Fruit fly (Drosophila melanogaster): ENCODE results near the gene Saf6.

Saf6 gene

dm6 chr2L:845341-846004 lies 29.7 kb upstream of the Saf6 start (continued):
- TF ChIP-seq D (optimal IDR thresholded peaks at IDR 0.05), result no peak
- TF ChIP-seq D (GFP tag; optimal IDR thresholded peaks at IDR 0.05), result peak; percentile 82
- TF ChIP-seq maf-S (GFP tag; optimal IDR thresholded peaks at IDR 0.05), result peak; percentile 74
- peak; percentile 35 for TF ChIP-seq CG14965 (GFP tag; optimal IDR thresholded peaks at IDR 0.05; ENCODE audit: borderline replicate concordance)
- TF ChIP-seq Optix (GFP tag; IDR thresholded peaks at IDR 0.05), result peak; percentile 88
- TF ChIP-seq CG8765 (GFP tag; IDR thresholded peaks at IDR 0.05), result 0 out of 2 replicates have a peak, but pooled peaks have one; percentile 12
- peak; percentile 73 for TF ChIP-seq disco-r (GFP tag; optimal IDR thresholded peaks at IDR 0.05)
- peak; percentile 86 for TF ChIP-seq CG3163 (GFP tag; optimal IDR thresholded peaks at IDR 0.05)
- peak; percentile 64 for TF ChIP-seq zf30C (GFP tag; optimal IDR thresholded peaks at IDR 0.05)
- TF ChIP-seq zen (tag; optimal IDR thresholded peaks at IDR 0.05), result peak; percentile 28
- TF ChIP-seq ERR (GFP tag; optimal IDR thresholded peaks at IDR 0.05), result peak; percentile 85
- peak; percentile 78 for TF ChIP-seq odd (GFP tag; optimal IDR thresholded peaks at IDR 0.05)
- TF ChIP-seq CG9876 (GFP tag; optimal IDR thresholded peaks at IDR 0.05), result peak; percentile 72
- peak; percentile 60 for TF ChIP-seq p53 (GFP tag; optimal IDR thresholded peaks at IDR 0.05)
- no peak for TF ChIP-seq hb (GFP tag; IDR thresholded peaks at IDR 0.05; ENCODE audit: partially characterized antibody)
- peak; percentile 83 for TF ChIP-seq CG10147 (GFP tag; optimal IDR thresholded peaks at IDR 0.05)
- peak; percentile 52 for TF ChIP-seq CG7928 (GFP tag; optimal IDR thresholded peaks at IDR 0.05)
- peak; percentile 91 for TF ChIP-seq NFAT (GFP tag; IDR thresholded peaks at IDR 0.05)
- peak; percentile 63 for TF ChIP-seq CG4360 (GFP tag; IDR thresholded peaks at IDR 0.05)
- peak in 1 of 2 experiments; percentile 26 for TF ChIP-seq Hr78 (GFP tag; optimal IDR thresholded peaks at IDR 0.05)
- peak; percentile 80 for TF ChIP-seq repo (GFP tag; optimal IDR thresholded peaks at IDR 0.05)
- TF ChIP-seq fru (optimal IDR thresholded peaks at IDR 0.05), result no peak
- TF ChIP-seq pho (GFP tag; optimal IDR thresholded peaks at IDR 0.05), result peak; percentile 85
- peak; percentile 88 for TF ChIP-seq stc (GFP tag; IDR thresholded peaks at IDR 0.05)
- peak; percentile 92 for TF ChIP-seq Dbx (GFP tag; IDR thresholded peaks at IDR 0.05)
- TF ChIP-seq gsb (GFP tag; IDR thresholded peaks at IDR 0.05), result peak; percentile 82
- TF ChIP-seq grau (tag; optimal IDR thresholded peaks at IDR 0.05), result peak; percentile 86
- TF ChIP-seq kni (GFP tag; optimal IDR thresholded peaks at IDR 0.05), result no peak
- peak; percentile 72 for TF ChIP-seq D19A (tag; optimal IDR thresholded peaks at IDR 0.05)
- TF ChIP-seq ato (GFP tag; IDR thresholded peaks at IDR 0.05; ENCODE audit: partially characterized antibody), result no peak
- TF ChIP-seq gem (tag; optimal IDR thresholded peaks at IDR 0.05), result peak; percentile 91
- peak; percentile 87 for TF ChIP-seq CG16779 (GFP tag; IDR thresholded peaks at IDR 0.05)
- TF ChIP-seq zfh1 (GFP tag; IDR thresholded peaks at IDR 0.05), result peak; percentile 91
- peak; percentile 92 for TF ChIP-seq dmrt99B (tag; optimal IDR thresholded peaks at IDR 0.05)
- peak; percentile 59 for TF ChIP-seq NC2β (GFP tag; optimal IDR thresholded peaks at IDR 0.05)
- peak; percentile 59 for TF ChIP-seq twi (tag; optimal IDR thresholded peaks at IDR 0.05)
- TF ChIP-seq Atf3 (GFP tag; optimal IDR thresholded peaks at IDR 0.05), result peak; percentile 81
- TF ChIP-seq sc (optimal IDR thresholded peaks at IDR 0.05), result no peak
- peak; percentile 62 for TF ChIP-seq sc (GFP tag; optimal IDR thresholded peaks at IDR 0.05)
- peak; percentile 55 for TF ChIP-seq Mad (GFP tag; optimal IDR thresholded peaks at IDR 0.05)
- TF ChIP-seq lbe (GFP tag; optimal IDR thresholded peaks at IDR 0.05), result peak; percentile 26
- peak; percentile 90 for TF ChIP-seq Fer1 (GFP tag; optimal IDR thresholded peaks at IDR 0.05)
- TF ChIP-seq Sox100B (GFP tag; optimal IDR thresholded peaks at IDR 0.05), result peak; percentile 73
- peak; percentile 88 for TF ChIP-seq CG16863 (GFP tag; optimal IDR thresholded peaks at IDR 0.05)
- TF ChIP-seq abd-A (tag; optimal IDR thresholded peaks at IDR 0.05), result peak; percentile 54
- peak; percentile 92 for TF ChIP-seq CG11456 (GFP tag; IDR thresholded peaks at IDR 0.05)
- peak; percentile 95 for TF ChIP-seq CG12769 (tag; optimal IDR thresholded peaks at IDR 0.05)
- TF ChIP-seq CG11504 (tag; optimal IDR thresholded peaks at IDR 0.05), result peak; percentile 88
- TF ChIP-seq HLH54F (GFP tag; optimal IDR thresholded peaks at IDR 0.05), result peak; percentile 82
- peak; percentile 85 for TF ChIP-seq Bteb2 (GFP tag; optimal IDR thresholded peaks at IDR 0.05)
- TF ChIP-seq chif (GFP tag; optimal IDR thresholded peaks at IDR 0.05), result peak; percentile 85 to 87
